Fruit fly (Drosophila melanogaster) whole organism, embryonic: ENCODE results near the gene Rad17.

Source experiments
- Awh ChIP-seq: fragments of 200-800 bp; sonication (Bioruptor generic); IDR thresholded peaks from 2 replicates; pipeline ENCODE4, ENCODE4 v1.3.6; 2022; ENCODE audit warnings: missing biosample characterization, missing genetic modification characterization
- B-H1 ChIP-seq: fragments of 200-800 bp; sonication (Bioruptor generic); IDR thresholded peaks from 3 replicates; pipeline ENCODE4 v1.3.6; 2022; ENCODE audit warnings: missing biosample characterization, missing genetic modification characterization
- CG10565 ChIP-seq: fragments of 200-800 bp; sonication (Bioruptor generic); optimal IDR thresholded peaks from 3 replicates; lab custom pipeline; 2016; ENCODE audit warnings: missing biosample characterization, mild to moderate bottlenecking, missing genetic modification characterization
- CG11696 ChIP-seq: fragments of 200-800 bp; sonication (Bioruptor generic); IDR thresholded peaks from 2 replicates; pipeline ENCODE4 v1.3.6; 2022; ENCODE audit warnings: missing biosample characterization, missing genetic modification characterization
- CG12659 ChIP-seq: fragments of 200-800 bp; sonication (Bioruptor generic); optimal IDR thresholded peaks from 3 replicates; lab custom pipeline; 2017; ENCODE audit warnings: mild to moderate bottlenecking, missing biosample characterization, missing genetic modification reagents, missing genetic modification characterization
- CG12942 ChIP-seq: fragments of 200-800 bp; sonication (Bioruptor generic); optimal IDR thresholded peaks from 3 replicates; lab custom pipeline; 2016; ENCODE audit warnings: missing biosample characterization, missing genetic modification characterization
- CG13123 ChIP-seq: fragments of 200-800 bp; sonication (Bioruptor generic); optimal IDR thresholded peaks from 2 replicates; lab custom pipeline; 2016; ENCODE audit warnings: missing biosample characterization, missing genetic modification characterization
- CG1792 ChIP-seq: fragments of 200-800 bp; sonication (Bioruptor generic); optimal IDR thresholded peaks from 2 replicates; lab custom pipeline; 2016; ENCODE audit warnings: missing biosample characterization, missing genetic modification characterization
- CG18619 ChIP-seq: fragments of 200-800 bp; sonication (Bioruptor generic); optimal IDR thresholded peaks from 3 replicates; lab custom pipeline; 2017; ENCODE audit warnings: missing biosample characterization, mild to moderate bottlenecking, missing genetic modification characterization
- CG2712 ChIP-seq: fragments of 200-800 bp; optimal IDR thresholded peaks from 3 replicates; lab custom pipeline; 2019; ENCODE audit warnings: missing biosample characterization, mild to moderate bottlenecking, missing genetic modification characterization, moderate library complexity
- CG3847 ChIP-seq: fragments of 200-800 bp; sonication (Bioruptor generic); IDR thresholded peaks from 2 replicates; pipeline ENCODE4 v1.3.6; 2022; ENCODE audit warnings: missing biosample characterization, missing genetic modification characterization
- CG4617 ChIP-seq: fragments of 200-800 bp; sonication (Bioruptor generic); optimal IDR thresholded peaks from 3 replicates; lab custom pipeline; 2016; ENCODE audit warnings: missing biosample characterization, missing genetic modification characterization, borderline replicate concordance
- CG8089 ChIP-seq: fragments of 200-800 bp; sonication (Bioruptor generic); optimal IDR thresholded peaks from 3 replicates; lab custom pipeline; 2016; ENCODE audit warnings: missing biosample characterization, missing genetic modification characterization
- CG8924 ChIP-seq: fragments of 200-800 bp; optimal IDR thresholded peaks from 3 replicates; lab custom pipeline; 2019; ENCODE audit warnings: missing biosample characterization, mild to moderate bottlenecking, missing genetic modification characterization, moderate library complexity
- CG9797 ChIP-seq: fragments of 200-800 bp; sonication (Bioruptor generic); optimal IDR thresholded peaks from 3 replicates; lab custom pipeline; 2018; ENCODE audit warnings: missing biosample characterization, mild to moderate bottlenecking, missing genetic modification characterization
- CHES-1-like ChIP-seq: fragments of 200-800 bp; sonication (Bioruptor generic); optimal IDR thresholded peaks from 2 replicates; lab custom pipeline; 2016; ENCODE audit warnings: missing biosample characterization, missing genetic modification characterization
- D ChIP-seq, 2 experiments: fragments of 200-800 bp in 1 of 2; fragments of >200 bp in 1 of 2; sonication (Bioruptor generic) in 1 of 2; optimal IDR thresholded peaks; 2 replicates in 1 of 2; 3 replicates in 1 of 2; lab custom pipeline; 2017; ENCODE audit warnings: mild to moderate bottlenecking in 1 of 2, missing biosample characterization in 1 of 2, missing genetic modification characterization in 1 of 2, missing genetic modification reagents in 1 of 2
- Dfd ChIP-seq, 2 experiments: fragments of >200 bp; optimal IDR thresholded peaks; 2 replicates each; lab custom pipeline; 2017; ENCODE audit warnings: missing biosample characterization in 2 of 2, missing genetic modification characterization in 2 of 2
- Doc3 ChIP-seq: fragments of 200-800 bp; sonication (Bioruptor generic); IDR thresholded peaks from 3 replicates; pipeline ENCODE4 v1.3.6; 2022; ENCODE audit warnings: missing biosample characterization, missing genetic modification characterization; ENCODE audit not compliant: partially characterized antibody
- E2f2 ChIP-seq: fragments of 200-800 bp; sonication (Bioruptor generic); IDR thresholded peaks from 2 replicates; pipeline ENCODE4 v1.3.6; 2022; ENCODE audit warnings: missing biosample characterization, missing genetic modification characterization
- Hr78 ChIP-seq, 2 experiments: fragments of 200-800 bp in 1 of 2; fragments of >200 bp in 1 of 2; sonication (Bioruptor generic) in 1 of 2; optimal IDR thresholded peaks; 2 replicates each; lab custom pipeline; 2017 to 2019; ENCODE audit warnings: missing biosample characterization in 2 of 2, missing genetic modification characterization in 2 of 2, mild to moderate bottlenecking in 1 of 2, moderate library complexity in 1 of 2
- MTF-1 ChIP-seq: fragments of 200-800 bp; sonication (Bioruptor generic); optimal IDR thresholded peaks from 2 replicates; lab custom pipeline; 2018; ENCODE audit warnings: missing biosample characterization, mild to moderate bottlenecking, missing genetic modification characterization, borderline replicate concordance
- Max ChIP-seq: fragments of 200-800 bp; sonication (Bioruptor generic); optimal IDR thresholded peaks from 2 replicates; lab custom pipeline; 2016; ENCODE audit warnings: missing biosample characterization, mild to moderate bottlenecking, missing genetic modification characterization
- Ptx1 ChIP-seq: fragments of 200-800 bp; sonication (Bioruptor generic); IDR thresholded peaks from 2 replicates; pipeline ENCODE4 v1.3.6; 2022; ENCODE audit warnings: missing biosample characterization, missing genetic modification characterization
- Ravus ChIP-seq: fragments of 200-800 bp; sonication (Bioruptor generic); IDR thresholded peaks from 2 replicates; pipeline ENCODE4 v1.3.6; 2022; ENCODE audit warnings: missing biosample characterization, missing genetic modification characterization
- Rfx ChIP-seq: fragments of 200-800 bp; sonication (Bioruptor generic); IDR thresholded peaks from 2 replicates; pipeline ENCODE4 v1.3.6; 2022; ENCODE audit warnings: missing biosample characterization, missing genetic modification characterization
- Side ChIP-seq: fragments of 200-800 bp; sonication (Bioruptor generic); optimal IDR thresholded peaks from 2 replicates; lab custom pipeline; 2016; ENCODE audit warnings: missing biosample characterization, missing genetic modification characterization
- Sin3A ChIP-seq: fragments of >200 bp; optimal IDR thresholded peaks from 2 replicates; lab custom pipeline; 2018
- Spps ChIP-seq: fragments of 200-800 bp; sonication (Bioruptor generic); optimal IDR thresholded peaks from 2 replicates; lab custom pipeline; 2018; ENCODE audit warnings: missing biosample characterization, mild to moderate bottlenecking, missing genetic modification characterization
- TFAM ChIP-seq: fragments of 200-800 bp; sonication (Bioruptor generic); optimal IDR thresholded peaks from 2 replicates; lab custom pipeline; 2017; ENCODE audit warnings: missing biosample characterization, missing genetic modification characterization, inconsistent platforms
- bab2 ChIP-seq: fragments of 200-800 bp; sonication (Bioruptor generic); optimal IDR thresholded peaks from 2 replicates; lab custom pipeline; 2016; ENCODE audit warnings: missing biosample characterization, missing genetic modification characterization
- caup ChIP-seq: fragments of 200-800 bp; sonication (Bioruptor generic); optimal IDR thresholded peaks from 3 replicates; lab custom pipeline; 2017; ENCODE audit warnings: missing biosample characterization, mild to moderate bottlenecking, missing genetic modification characterization, moderate library complexity; ENCODE audit not compliant: severe bottlenecking
- en ChIP-seq: fragments of 200-800 bp; sonication (Bioruptor generic); optimal IDR thresholded peaks from 2 replicates; lab custom pipeline; 2016; ENCODE audit warnings: missing biosample characterization, missing genetic modification characterization
- eve ChIP-seq, 2 experiments: fragments of >200 bp; optimal IDR thresholded peaks; 2 replicates each; lab custom pipeline; 2017; ENCODE audit warnings: missing biosample characterization in 2 of 2, missing genetic modification characterization in 2 of 2
- fu2 ChIP-seq: fragments of 200-800 bp; sonication (Bioruptor generic); optimal IDR thresholded peaks from 2 replicates; lab custom pipeline; 2016; ENCODE audit warnings: missing biosample characterization, missing genetic modification characterization
- gfzf ChIP-seq: fragments of 200-800 bp; sonication (Bioruptor generic); optimal IDR thresholded peaks from 2 replicates; lab custom pipeline; 2016; ENCODE audit warnings: missing biosample characterization, mild to moderate bottlenecking, missing genetic modification characterization, moderate library complexity
- gro ChIP-seq: fragments of 200-800 bp; sonication (Bioruptor generic); optimal IDR thresholded peaks from 2 replicates; lab custom pipeline; 2016; ENCODE audit warnings: missing biosample characterization, missing genetic modification characterization
- jing ChIP-seq: fragments of 200-800 bp; sonication (Bioruptor generic); optimal IDR thresholded peaks from 2 replicates; lab custom pipeline; 2018; ENCODE audit warnings: missing biosample characterization, mild to moderate bottlenecking, missing genetic modification characterization
- ken ChIP-seq: fragments of 200-800 bp; sonication (Bioruptor generic); IDR thresholded peaks from 3 replicates; pipeline ENCODE4 v1.3.6; 2022; ENCODE audit warnings: missing biosample characterization, missing genetic modification characterization
- nerfin-1 ChIP-seq: fragments of 200-800 bp; sonication (Bioruptor generic); optimal IDR thresholded peaks from 3 replicates; lab custom pipeline; 2019; ENCODE audit warnings: missing biosample characterization, mild to moderate bottlenecking, missing genetic modification characterization, moderate library complexity
- p53 ChIP-seq: fragments of 200-800 bp; sonication (Bioruptor generic); optimal IDR thresholded peaks from 2 replicates; lab custom pipeline; 2016; ENCODE audit warnings: missing biosample characterization, missing genetic modification characterization
- phol ChIP-seq: fragments of 200-800 bp; sonication (Bioruptor generic); optimal IDR thresholded peaks from 3 replicates; lab custom pipeline; 2018; ENCODE audit warnings: missing biosample characterization, mild to moderate bottlenecking, missing genetic modification characterization, moderate library complexity
- prd ChIP-seq, 3 experiments: fragments of >200 bp in 2 of 3; fragments of 200-800 bp in 1 of 3; sonication (Bioruptor generic) in 1 of 3; optimal IDR thresholded peaks in 2 of 3; IDR thresholded peaks in 1 of 3; 2 replicates in 2 of 3; 3 replicates in 1 of 3; pipeline versions ENCODE4 v1.3.6 to Lab custom; 2017 to 2022; ENCODE audit warnings: missing biosample characterization in 1 of 3, missing genetic modification characterization in 1 of 3
- sima ChIP-seq: fragments of 200-800 bp; sonication (Bioruptor generic); optimal IDR thresholded peaks from 2 replicates; lab custom pipeline; 2016; ENCODE audit warnings: missing biosample characterization, missing genetic modification characterization
- slp2 ChIP-seq: fragments of 200-800 bp; sonication (Bioruptor generic); optimal IDR thresholded peaks from 2 replicates; lab custom pipeline; 2016; ENCODE audit warnings: missing biosample characterization, missing genetic modification characterization
- stwl ChIP-seq: fragments of 200-800 bp; sonication (Bioruptor generic); optimal IDR thresholded peaks from 3 replicates; lab custom pipeline; 2018; ENCODE audit warnings: missing biosample characterization, mild to moderate bottlenecking, missing genetic modification characterization, moderate library complexity
- tgo ChIP-seq: fragments of 200-800 bp; sonication (Bioruptor generic); IDR thresholded peaks from 3 replicates; pipeline ENCODE4 v1.3.6; 2022; ENCODE audit warnings: missing biosample characterization, missing genetic modification characterization
- tin ChIP-seq: fragments of 200-800 bp; sonication (Bioruptor generic); optimal IDR thresholded peaks from 3 replicates; lab custom pipeline; 2016; ENCODE audit warnings: missing biosample characterization, missing genetic modification characterization
- tll ChIP-seq, 2 experiments: fragments of 200-800 bp in 1 of 2; fragments of >200 bp in 1 of 2; sonication (Bioruptor generic) in 1 of 2; optimal IDR thresholded peaks; 2 replicates each; lab custom pipeline; 2017 to 2019; ENCODE audit warnings: missing biosample characterization in 2 of 2, missing genetic modification characterization in 2 of 2, mild to moderate bottlenecking in 1 of 2, moderate library complexity in 1 of 2
- wdn ChIP-seq: fragments of 200-800 bp; sonication (Bioruptor generic); IDR thresholded peaks from 2 replicates; pipeline ENCODE4 v1.3.6; 2022; ENCODE audit warnings: missing biosample characterization, missing genetic modification characterization

Rad17 gene

dm6 chr3R:14706860-14707259 lies 43.9 kb upstream of the Rad17 start (continued):
- TF ChIP-seq stwl (tag; lab: Kevin White, UChicago) (no peak), nerfin-1 (no peak), CG10565 (no peak), eve (GFP tag; optimal IDR thresholded peaks at IDR 0.05; lab: Kevin White, UChicago) (peak in 1 of 2 experiments; percentile 50), Ravus (GFP tag; lab: Robert Waterston, UW) (peak; percentile 24; the same call in 1 of the 2 replicates), Hr78 (GFP tag; optimal IDR thresholded peaks at IDR 0.05; lab: Kevin White, UChicago) (no peak), Spps (tag; lab: Kevin White, UChicago) (no peak), bab2 (GFP tag; lab: Kevin White, UChicago) (peak; percentile 43), D (optimal IDR thresholded peaks at IDR 0.05; lab: Kevin White, UChicago) (no peak), D (GFP tag; optimal IDR thresholded peaks at IDR 0.05; lab: Kevin White, UChicago) (no peak), B-H1 (GFP tag; lab: Robert Waterston, UW) (peak; percentile 55; the same call in 2 of the 3 replicates), CG8924 (tag; lab: Kevin White, UChicago) (no peak), caup (GFP tag; lab: Kevin White, UChicago) (peak; percentile 45), Dfd (GFP tag; optimal IDR thresholded peaks at IDR 0.05; lab: Kevin White, UChicago) (no peak), tll (GFP tag; optimal IDR thresholded peaks at IDR 0.05; lab: Kevin White, UChicago) (no peak), Awh (GFP tag; lab: Robert Waterston, UW) (peak; percentile 63), CG18619 (GFP tag; lab: Kevin White, UChicago) (peak; percentile 17), jing (GFP tag; lab: Kevin White, UChicago) (peak; percentile 13), CG2712 (tag; lab: Kevin White, UChicago) (peak; percentile 25), gro (GFP tag; lab: Kevin White, UChicago) (peak; percentile 68), ken (peak; percentile 64; the same call in 2 of the 3 replicates), TFAM (GFP tag; lab: Kevin White, UChicago) (no peak), CG13123 (no peak), MTF-1 (GFP tag; lab: Kevin White, UChicago) (no peak), CG12942 (GFP tag; lab: Kevin White, UChicago) (no peak), CHES-1-like (GFP tag; lab: Kevin White, UChicago) (peak; percentile 28), tin (GFP tag; lab: Kevin White, UChicago) (peak; percentile 23), CG8089 (GFP tag; lab: Kevin White, UChicago) (peak; percentile 19), prd (optimal IDR thresholded peaks at IDR 0.05; lab: Kevin White, UChicago) (no peak), prd (GFP tag; IDR thresholded peaks at IDR 0.05; lab: Robert Waterston, UW) (peak; percentile 82), fu2 (GFP tag; lab: Kevin White, UChicago) (peak; percentile 48), CG12659 (GFP tag; lab: Kevin White, UChicago) (peak; percentile 38), Rfx (peak; percentile 89), Sin3A (lab: Kevin White, UChicago) (no peak), sima (GFP tag; lab: Kevin White, UChicago) (no peak), wdn (GFP tag; lab: Robert Waterston, UW) (0 out of 2 replicates have a peak, but pooled peaks have one; percentile 44), Ptx1 (GFP tag; lab: Robert Waterston, UW) (peak; percentile 80), tgo (peak; percentile 46; the same call in 2 of the 3 replicates), CG1792 (GFP tag; lab: Kevin White, UChicago) (peak; percentile 44), CG9797 (GFP tag; lab: Kevin White, UChicago) (no peak), CG3847 (GFP tag; lab: Robert Waterston, UW) (peak; percentile 73), slp2 (no peak), Doc3 (GFP tag; lab: Robert Waterston, UW) (no peak), Max (no peak), E2f2 (GFP tag; lab: Robert Waterston, UW) (peak; percentile 49), p53 (GFP tag; lab: Kevin White, UChicago) (peak; percentile 3), en (peak; percentile 33), CG11696 (no peak), gfzf (GFP tag; lab: Kevin White, UChicago) (no peak), phol (peak; percentile 48), Side (GFP tag; lab: Kevin White, UChicago) (no peak), CG4617 (GFP tag; lab: Kevin White, UChicago) (no peak)
